Fruit fly (Drosophila melanogaster) whole organism, wandering third instar larva: Measurements from ENCODE around the gene CG33722.
A peak's percentile ranks its signal among the peaks of the same experiment; 100 is the strongest.

Source experiments
- Abd-B ChIP-seq: fragments of >200 bp; optimal IDR thresholded peaks from 2 replicates; lab custom pipeline; 2017; ENCODE audit warnings: missing biosample characterization, missing genetic modification characterization
- CG32264 ChIP-seq: fragments of 200-800 bp; sonication (Bioruptor generic); optimal IDR thresholded peaks from 2 replicates; lab custom pipeline; 2016; ENCODE audit warnings: missing biosample characterization, missing genetic modification characterization
- CG9705 ChIP-seq: fragments of 200-800 bp; sonication (Bioruptor generic); optimal IDR thresholded peaks from 2 replicates; lab custom pipeline; 2018; ENCODE audit warnings: missing biosample characterization, mild to moderate bottlenecking, missing genetic modification characterization
- Dfd ChIP-seq: fragments of >200 bp; optimal IDR thresholded peaks from 2 replicates; lab custom pipeline; 2017; ENCODE audit warnings: missing biosample characterization, missing genetic modification characterization
- Dif ChIP-seq: fragments of 200-275, 200-300 bp; sonication (Bioruptor generic); optimal IDR thresholded peaks from 2 replicates; lab custom pipeline; 2018; ENCODE audit warnings: missing biosample characterization, missing genetic modification characterization; ENCODE audit not compliant: partially characterized antibody
- GATAd ChIP-seq: sonication (Bioruptor generic); optimal IDR thresholded peaks from 2 replicates; lab custom pipeline; 2016; ENCODE audit warnings: missing biosample characterization, missing genetic modification characterization
- HLH106 ChIP-seq: fragments of 200-800 bp; optimal IDR thresholded peaks from 3 replicates; lab custom pipeline; 2019; ENCODE audit warnings: missing biosample characterization, mild to moderate bottlenecking, missing genetic modification characterization, moderate library complexity
- Hnf4 ChIP-seq: fragments of 200-800 bp; sonication (Bioruptor generic); optimal IDR thresholded peaks from 2 replicates; lab custom pipeline; 2016; ENCODE audit warnings: missing biosample characterization, mild to moderate bottlenecking, missing genetic modification characterization
- Hr78 ChIP-seq: fragments of >200 bp; optimal IDR thresholded peaks from 2 replicates; lab custom pipeline; 2017; ENCODE audit warnings: missing biosample characterization, missing genetic modification characterization
- Jra ChIP-seq: sonication (Bioruptor generic); optimal IDR thresholded peaks from 2 replicates; lab custom pipeline; 2016; ENCODE audit warnings: missing biosample characterization, missing genetic modification characterization
- Mio ChIP-seq: sonication (Bioruptor generic); optimal IDR thresholded peaks from 2 replicates; lab custom pipeline; 2016; ENCODE audit warnings: missing biosample characterization, missing genetic modification characterization
- Myc ChIP-seq: fragments of >200 bp; optimal IDR thresholded peaks from 2 replicates; lab custom pipeline; 2017
- N ChIP-seq: fragments of >200 bp; optimal IDR thresholded peaks from 2 replicates; lab custom pipeline; 2018; ENCODE audit warnings: missing biosample characterization, missing external identifiers, missing genetic modification characterization
- OdsH ChIP-seq: fragments of 200-800 bp; sonication (Bioruptor generic); optimal IDR thresholded peaks from 2 replicates; lab custom pipeline; 2016; ENCODE audit warnings: missing biosample characterization, mild to moderate bottlenecking, missing genetic modification characterization
- Rel ChIP-seq, 2 experiments: fragments of 200-800 bp; sonication (Bioruptor generic) in 1 of 2; optimal IDR thresholded peaks; 2 replicates in 1 of 2; 3 replicates in 1 of 2; lab custom pipeline; 2016 to 2019; ENCODE audit warnings: mild to moderate bottlenecking in 2 of 2, missing biosample characterization in 2 of 2, missing genetic modification characterization in 2 of 2, moderate library complexity in 1 of 2
- Sp1 ChIP-seq: fragments of 200-800 bp; sonication (Bioruptor generic); optimal IDR thresholded peaks from 3 replicates; lab custom pipeline; 2019; ENCODE audit warnings: missing biosample characterization, mild to moderate bottlenecking, missing genetic modification characterization, moderate library complexity
- Vsx2 ChIP-seq: fragments of 200-300, 225-300 bp; sonication (Bioruptor generic); optimal IDR thresholded peaks from 2 replicates; lab custom pipeline; 2018; ENCODE audit warnings: missing biosample characterization, missing genetic modification characterization; ENCODE audit not compliant: partially characterized antibody
- br ChIP-seq: fragments of 200-800 bp; sonication (Bioruptor generic); optimal IDR thresholded peaks from 2 replicates; lab custom pipeline; 2016; ENCODE audit warnings: missing biosample characterization, missing genetic modification characterization
- brk ChIP-seq: fragments of 200-800 bp; sonication (Bioruptor generic); optimal IDR thresholded peaks from 2 replicates; lab custom pipeline; 2016; ENCODE audit warnings: missing biosample characterization, mild to moderate bottlenecking, missing genetic modification characterization
- dl ChIP-seq, 2 experiments: fragments of 175-275, 200-275 bp in 1 of 2; fragments of 200-275 bp in 1 of 2; sonication (Bioruptor generic); optimal IDR thresholded peaks; lab custom pipeline; 2018; ENCODE audit warnings: mild to moderate bottlenecking in 2 of 2, missing biosample characterization in 2 of 2, missing genetic modification characterization in 2 of 2, moderate library complexity in 2 of 2; ENCODE audit not compliant: partially characterized antibody in 2 of 2, insufficient read depth in 1 of 2
- dmrt93B ChIP-seq: fragments of 200-800 bp; sonication (Bioruptor generic); optimal IDR thresholded peaks from 2 replicates; lab custom pipeline; 2018; ENCODE audit warnings: missing biosample characterization, mild to moderate bottlenecking, missing genetic modification characterization
- dsf ChIP-seq: sonication (Bioruptor generic); optimal IDR thresholded peaks from 2 replicates; lab custom pipeline; 2016; ENCODE audit warnings: missing biosample characterization, missing genetic modification characterization, borderline replicate concordance
- fru ChIP-seq: fragments of 200-800 bp; sonication (Bioruptor generic); optimal IDR thresholded peaks from 3 replicates; lab custom pipeline; 2016; ENCODE audit warnings: missing biosample characterization, mild to moderate bottlenecking, missing genetic modification characterization
- h ChIP-seq: fragments of 200-800 bp; sonication (Bioruptor generic); optimal IDR thresholded peaks from 3 replicates; lab custom pipeline; 2016; ENCODE audit warnings: missing biosample characterization, mild to moderate bottlenecking, missing genetic modification characterization
- jim ChIP-seq: fragments of 175-275, 200-325 bp; sonication (Bioruptor generic); optimal IDR thresholded peaks from 2 replicates; lab custom pipeline; 2016; ENCODE audit warnings: missing biosample characterization, mild to moderate bottlenecking, missing genetic modification characterization
- lola ChIP-seq: fragments of >200 bp; optimal IDR thresholded peaks from 2 replicates; lab custom pipeline; 2017; ENCODE audit warnings: missing biosample characterization, missing genetic modification characterization
- pan ChIP-seq: fragments of >200 bp; optimal IDR thresholded peaks from 2 replicates; lab custom pipeline; 2017
- psq ChIP-seq: fragments of 200-800 bp; sonication (Bioruptor generic); optimal IDR thresholded peaks from 3 replicates; lab custom pipeline; 2017; ENCODE audit warnings: missing biosample characterization, mild to moderate bottlenecking, missing genetic modification characterization, moderate library complexity
- rgr ChIP-seq: fragments of 200-800 bp; sonication (Bioruptor generic); optimal IDR thresholded peaks from 3 replicates; lab custom pipeline; 2016; ENCODE audit warnings: missing biosample characterization, mild to moderate bottlenecking, missing genetic modification characterization
- sage ChIP-seq: fragments of 200-800 bp; sonication (Bioruptor generic); optimal IDR thresholded peaks from 2 replicates; lab custom pipeline; 2016; ENCODE audit warnings: missing biosample characterization, mild to moderate bottlenecking, missing genetic modification characterization
- sv ChIP-seq: fragments of 200-800 bp; sonication (Bioruptor generic); optimal IDR thresholded peaks from 3 replicates; lab custom pipeline; 2016; ENCODE audit warnings: missing biosample characterization, missing genetic modification characterization
- tai ChIP-seq: sonication (Bioruptor generic); optimal IDR thresholded peaks from 2 replicates; lab custom pipeline; 2016; ENCODE audit warnings: missing biosample characterization, missing genetic modification characterization
- usp ChIP-seq: fragments of >200 bp; optimal IDR thresholded peaks from 2 replicates; lab custom pipeline; 2017; ENCODE audit warnings: missing biosample characterization, missing genetic modification characterization
- woc ChIP-seq: sonication (Bioruptor generic); optimal IDR thresholded peaks from 2 replicates; lab custom pipeline; 2016; ENCODE audit warnings: missing biosample characterization, mild to moderate bottlenecking, missing genetic modification characterization

The CG33722 gene

dm6 chr3R:8210837-8211488 lies 32.9 kb upstream of the CG33722 start:
- TF ChIP-seq brk (GFP tag; lab: Kevin White, UChicago) (no peak), woc (GFP tag; lab: Kevin White, UChicago) (no peak), pan (lab: Kevin White, UChicago) (no peak), Hr78 (GFP tag; lab: Kevin White, UChicago) (no peak), Jra (GFP tag; lab: Kevin White, UChicago) (no peak), br (no peak), Hnf4 (GFP tag; lab: Kevin White, UChicago) (no peak), rgr (no peak), psq (GFP tag; lab: Kevin White, UChicago) (no peak), Dif (GFP tag; lab: Kevin White, UChicago) (no peak), jim (GFP tag; lab: Kevin White, UChicago) (no peak), Myc (no peak), CG32264 (GFP tag; lab: Kevin White, UChicago) (no peak), Sp1 (no peak)
- TF ChIP-seq, all 38 proteins: peak for 0

DNA sequence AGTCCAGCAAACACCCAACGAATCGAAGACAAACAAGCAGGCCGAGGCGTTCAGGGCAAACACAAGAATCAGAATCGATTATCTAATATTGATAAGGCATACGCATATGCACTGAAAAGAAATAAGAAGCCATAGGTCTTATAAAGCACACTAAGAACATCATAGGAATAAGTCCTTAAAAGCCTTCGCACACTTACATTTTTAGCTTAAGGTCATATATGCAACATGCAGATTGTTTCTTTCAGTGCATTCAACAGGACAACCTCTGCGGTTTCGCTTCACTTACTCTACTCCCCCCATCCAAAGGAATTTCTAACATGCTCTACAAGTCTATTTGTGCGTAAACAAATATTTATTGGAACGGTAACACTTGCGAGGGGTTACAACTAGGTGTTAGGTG lies 31.3 kb upstream of the CG33722 start:
- TF ChIP-seq Abd-B (GFP tag; lab: Kevin White, UChicago) (no peak), woc (GFP tag; lab: Kevin White, UChicago) (no peak), h (no peak), usp (GFP tag; lab: Kevin White, UChicago) (no peak), sv (peak; percentile 53), fru (GFP tag; lab: Kevin White, UChicago) (no peak), dsf (no peak), CG9705 (GFP tag; lab: Kevin White, UChicago) (no peak), lola (GFP tag; lab: Kevin White, UChicago) (no peak)

DNA sequence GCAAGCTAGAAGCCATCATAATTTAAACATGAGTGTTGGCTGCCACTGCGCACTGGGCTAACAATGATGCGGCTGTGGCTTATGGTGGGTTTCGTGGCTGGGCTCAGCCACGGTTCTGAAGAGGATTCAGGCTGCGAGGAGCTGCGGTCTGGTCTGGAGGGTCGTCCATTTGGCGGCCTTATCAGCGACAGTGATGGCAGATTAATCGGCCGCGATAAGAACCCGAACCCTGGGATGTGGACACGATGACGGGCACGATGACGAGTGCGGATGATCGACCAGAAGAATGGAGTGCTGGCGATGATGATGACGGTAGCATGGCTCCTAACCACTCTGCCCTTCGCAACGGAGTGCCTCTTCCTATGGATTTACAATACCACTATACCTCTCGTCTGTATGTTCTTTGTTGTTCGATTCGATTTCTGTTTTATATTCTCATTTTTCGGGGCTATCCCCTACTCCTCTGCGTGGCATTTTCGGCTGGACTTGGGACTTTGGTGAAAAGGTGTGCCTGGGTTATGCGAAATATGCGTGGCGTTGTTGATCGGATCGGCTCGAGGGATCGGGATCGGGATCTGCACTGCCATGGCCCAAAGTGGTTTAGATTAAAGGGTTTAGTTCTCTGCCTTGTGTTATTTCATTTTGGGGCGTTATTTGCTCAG lies 28.2 kb upstream of the CG33722 start:
- TF ChIP-seq Abd-B (GFP tag; lab: Kevin White, UChicago) (no peak), OdsH (GFP tag; lab: Kevin White, UChicago) (no peak), h (no peak), Rel (GFP tag; optimal IDR thresholded peaks at IDR 0.05; lab: Kevin White, UChicago) (no peak), Rel (tag; optimal IDR thresholded peaks at IDR 0.05; lab: Kevin White, UChicago) (peak; percentile 51), sage (GFP tag; lab: Kevin White, UChicago) (no peak), Hnf4 (GFP tag; lab: Kevin White, UChicago) (peak; percentile 1), Jra (GFP tag; lab: Kevin White, UChicago) (no peak), dmrt93B (GFP tag; lab: Kevin White, UChicago) (no peak), psq (GFP tag; lab: Kevin White, UChicago) (no peak), dsf (no peak), Mio (GFP tag; lab: Kevin White, UChicago) (no peak), rgr (no peak), br (no peak), Vsx2 (GFP tag; lab: Kevin White, UChicago) (no peak), pan (lab: Kevin White, UChicago) (no peak), HLH106 (tag; lab: Kevin White, UChicago) (no peak)

- no peak for TF ChIP-seq sage (GFP tag; lab: Kevin White, UChicago)
- TF ChIP-seq jim (GFP tag; lab: Kevin White, UChicago) = no peak
- no peak for TF ChIP-seq h
- no peak for TF ChIP-seq sv
- TF ChIP-seq N (GFP tag; lab: Kevin White, UChicago) = no peak
- TF ChIP-seq HLH106 (tag; lab: Kevin White, UChicago) = no peak
- no peak for TF ChIP-seq GATAd (GFP tag; lab: Kevin White, UChicago)
- TF ChIP-seq CG9705 (GFP tag; lab: Kevin White, UChicago) = no peak
- TF ChIP-seq rgr = no peak
- TF ChIP-seq Dfd = no peak
- no peak for TF ChIP-seq Myc
- TF ChIP-seq tai (GFP tag; lab: Kevin White, UChicago) = no peak
- no peak for TF ChIP-seq Hr78 (GFP tag; lab: Kevin White, UChicago)
- TF ChIP-seq Dif (GFP tag; lab: Kevin White, UChicago) = no peak
- TF ChIP-seq Mio (GFP tag; lab: Kevin White, UChicago) = no peak
- no peak for TF ChIP-seq Abd-B (GFP tag; lab: Kevin White, UChicago)
- TF ChIP-seq dl (GFP tag; optimal IDR thresholded peaks at IDR 0.05; lab: Kevin White, UChicago; ENCODE audit: insufficient read depth in 1 of 2, partially characterized antibody in 2 of 2) = no peak
- TF ChIP-seq Hnf4 (GFP tag; lab: Kevin White, UChicago) = no peak
- TF ChIP-seq woc (GFP tag; lab: Kevin White, UChicago) = no peak
These were observed 26.1 kb upstream of the CG33722 start, which contains the start of gene CG7800 for dm6 chr3R:8217727-8218126. Gene CG7800 (plus strand): TSS chr3R:8217957.
